Fruit fly (Drosophila melanogaster) whole organism, embryonic: Measurements from ENCODE around the gene Elal.

Source experiments
- CTCF ChIP-seq: fragments of 200-800 bp; sonication (Bioruptor generic); optimal IDR thresholded peaks from 2 replicates; lab custom pipeline; 2017; ENCODE audit warnings: missing biosample characterization, mild to moderate bottlenecking, missing genetic modification characterization, moderate library complexity
- sima ChIP-seq: fragments of 200-800 bp; sonication (Bioruptor generic); optimal IDR thresholded peaks from 2 replicates; lab custom pipeline; 2016; ENCODE audit warnings: missing biosample characterization, missing genetic modification characterization

DNA sequence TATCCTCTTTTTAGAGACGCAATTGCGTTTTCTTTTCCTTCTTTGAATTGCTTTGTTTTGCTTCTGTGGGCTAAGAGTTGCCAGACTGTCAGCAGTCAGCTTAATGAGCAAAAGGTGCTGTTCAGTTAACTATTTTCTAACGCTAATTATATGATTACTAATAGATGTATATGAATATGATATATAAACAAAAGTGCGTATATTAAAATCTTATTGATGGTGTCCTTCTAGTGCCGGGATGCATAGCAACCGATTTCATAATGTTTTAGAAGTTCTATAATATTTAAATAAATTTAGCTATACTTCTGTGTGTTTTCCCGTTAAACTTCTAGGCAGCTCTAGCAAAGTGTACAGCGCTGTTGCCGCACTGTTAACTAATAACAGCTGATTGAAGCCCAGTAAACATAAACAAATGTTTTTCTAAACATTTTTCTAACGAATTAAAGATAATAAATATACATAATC is 35.2 kb upstream of the Elal start, which contains the start of the genes Kaz and CG43273:
- TF ChIP-seq CTCF (GFP tag; lab: Kevin White, UChicago) = no peak
- no peak for TF ChIP-seq sima
